Fruit fly (Drosophila melanogaster) whole organism, embryonic: ENCODE data around the gene lectin-21Cb.

Experiments
- ATbp ChIP-seq: fragments of 200-800 bp; sonication (Bioruptor generic); optimal IDR thresholded peaks from 2 replicates; lab custom pipeline; 2017; ENCODE audit warnings: missing biosample characterization, mild to moderate bottlenecking, missing genetic modification characterization, missing genetic modification reagents
- Atf6 ChIP-seq: fragments of 200-800 bp; sonication (Bioruptor generic); IDR thresholded peaks from 2 replicates; pipeline ENCODE4 v1.3.6; 2022; ENCODE audit warnings: missing biosample characterization, missing genetic modification characterization
- CG10654 ChIP-seq: fragments of 200-800 bp; sonication (Bioruptor generic); optimal IDR thresholded peaks from 2 replicates; lab custom pipeline; 2016; ENCODE audit warnings: missing biosample characterization, missing genetic modification characterization
- CG11247 ChIP-seq: fragments of 200-800 bp; sonication (Bioruptor generic); IDR thresholded peaks from 2 replicates; pipeline ENCODE4 v1.3.6; 2022; ENCODE audit warnings: missing biosample characterization, missing genetic modification characterization
- CG11696 ChIP-seq: fragments of 200-800 bp; sonication (Bioruptor generic); IDR thresholded peaks from 2 replicates; pipeline ENCODE4 v1.3.6; 2022; ENCODE audit warnings: missing biosample characterization, missing genetic modification characterization
- CG13296 ChIP-seq: fragments of 200-800 bp; sonication (Bioruptor generic); optimal IDR thresholded peaks from 3 replicates; lab custom pipeline; 2018; ENCODE audit warnings: missing biosample characterization, mild to moderate bottlenecking, missing genetic modification characterization
- CG14860 ChIP-seq: fragments of 200-800 bp; sonication (Bioruptor generic); IDR thresholded peaks from 3 replicates; pipeline ENCODE4 v1.3.6; 2022; ENCODE audit warnings: missing biosample characterization, missing genetic modification characterization; ENCODE audit not compliant: partially characterized antibody
- CG15601 ChIP-seq: fragments of 200-800 bp; sonication (Bioruptor generic); optimal IDR thresholded peaks from 3 replicates; lab custom pipeline; 2019; ENCODE audit warnings: missing biosample characterization, mild to moderate bottlenecking, missing genetic modification characterization, moderate library complexity
- CG16815 ChIP-seq: fragments of 200-800 bp; sonication (Bioruptor generic); optimal IDR thresholded peaks from 3 replicates; lab custom pipeline; 2017; ENCODE audit warnings: missing biosample characterization, mild to moderate bottlenecking, missing genetic modification characterization
- CG17829 ChIP-seq: fragments of 200-800 bp; optimal IDR thresholded peaks from 2 replicates; lab custom pipeline; 2019; ENCODE audit warnings: missing biosample characterization, mild to moderate bottlenecking, missing genetic modification characterization, moderate library complexity
- CG17912 ChIP-seq: fragments of 200-800 bp; sonication (Bioruptor generic); optimal IDR thresholded peaks from 2 replicates; lab custom pipeline; 2018; ENCODE audit warnings: missing biosample characterization, mild to moderate bottlenecking, missing genetic modification characterization
- CG2202 ChIP-seq: fragments of 200-800 bp; sonication (Bioruptor generic); optimal IDR thresholded peaks from 2 replicates; lab custom pipeline; 2018; ENCODE audit warnings: missing biosample characterization, mild to moderate bottlenecking, missing genetic modification characterization
- CG30431 ChIP-seq: fragments of 200-800 bp; sonication (Bioruptor generic); optimal IDR thresholded peaks from 2 replicates; lab custom pipeline; 2017; ENCODE audit warnings: missing biosample characterization, missing genetic modification characterization
- CG31365 ChIP-seq: fragments of 200-800 bp; sonication (Bioruptor generic); optimal IDR thresholded peaks from 2 replicates; lab custom pipeline; 2018; ENCODE audit warnings: missing biosample characterization, mild to moderate bottlenecking, missing genetic modification characterization
- CG32772 ChIP-seq: fragments of 200-800 bp; sonication (Bioruptor generic); IDR thresholded peaks from 2 replicates; pipeline ENCODE4 v1.3.6; 2022; ENCODE audit warnings: missing biosample characterization, missing genetic modification characterization
- CG34376 ChIP-seq: fragments of 200-800 bp; sonication (Bioruptor generic); optimal IDR thresholded peaks from 2 replicates; lab custom pipeline; 2018; ENCODE audit warnings: missing biosample characterization, mild to moderate bottlenecking, missing genetic modification characterization
- CG5953 ChIP-seq: fragments of 200-800 bp; sonication (Bioruptor generic); IDR thresholded peaks from 2 replicates; pipeline ENCODE4 v1.3.6; 2022; ENCODE audit warnings: missing biosample characterization, missing genetic modification characterization
- CG6689 ChIP-seq: fragments of 200-800 bp; sonication (Bioruptor generic); IDR thresholded peaks from 2 replicates; pipeline ENCODE4 v1.3.6; 2022; ENCODE audit warnings: missing biosample characterization, missing genetic modification characterization
- Dip2 ChIP-seq: fragments of 200-800 bp; sonication (Bioruptor generic); IDR thresholded peaks from 2 replicates; pipeline ENCODE4 v1.3.6; 2022; ENCODE audit warnings: missing biosample characterization, missing genetic modification characterization
- Ets97D ChIP-seq: fragments of 200-800 bp; sonication (Bioruptor generic); optimal IDR thresholded peaks from 3 replicates; lab custom pipeline; 2016; ENCODE audit warnings: missing biosample characterization, missing genetic modification characterization
- H15 ChIP-seq: fragments of 200-800 bp; sonication (Bioruptor generic); IDR thresholded peaks from 3 replicates; pipeline ENCODE4 v1.3.6; 2022; ENCODE audit warnings: missing biosample characterization, missing genetic modification characterization
- HLH54F ChIP-seq: fragments of 200-800 bp; sonication (Bioruptor generic); optimal IDR thresholded peaks from 3 replicates; lab custom pipeline; 2016; ENCODE audit warnings: missing biosample characterization, missing genetic modification characterization
- HLHmδ ChIP-seq: fragments of 200-800 bp; sonication (Bioruptor generic); optimal IDR thresholded peaks from 2 replicates; lab custom pipeline; 2018; ENCODE audit warnings: missing biosample characterization, mild to moderate bottlenecking, missing genetic modification characterization, moderate library complexity
- Hand ChIP-seq: fragments of 200-800 bp; sonication (Bioruptor generic); optimal IDR thresholded peaks from 2 replicates; lab custom pipeline; 2017; ENCODE audit warnings: mild to moderate bottlenecking, missing biosample characterization, missing genetic modification reagents, missing genetic modification characterization
- Jarid2 ChIP-seq: fragments of 200-800 bp; sonication (Bioruptor generic); optimal IDR thresholded peaks from 3 replicates; lab custom pipeline; 2017; ENCODE audit warnings: mild to moderate bottlenecking, missing biosample characterization, missing genetic modification reagents, missing genetic modification characterization
- Optix ChIP-seq: fragments of 200-800 bp; sonication (Bioruptor generic); IDR thresholded peaks from 3 replicates; pipeline ENCODE4 v1.3.6; 2022; ENCODE audit warnings: missing biosample characterization, missing genetic modification characterization
- Ssrp ChIP-seq: fragments of 200-800 bp; sonication (Bioruptor generic); optimal IDR thresholded peaks from 2 replicates; lab custom pipeline; 2018; ENCODE audit warnings: missing biosample characterization, mild to moderate bottlenecking, missing genetic modification characterization, moderate library complexity
- Trl ChIP-seq, 3 experiments: fragments of >200 bp in 2 of 3; fragments of 200-800 bp in 1 of 3; sonication (Bioruptor generic) in 1 of 3; optimal IDR thresholded peaks; 2 replicates in 1 of 3; 3 replicates in 2 of 3; lab custom pipeline; 2016 to 2017; ENCODE audit warnings: missing biosample characterization in 1 of 3, missing genetic modification characterization in 1 of 3
- Vsx1 ChIP-seq: fragments of 200-800 bp; sonication (Bioruptor generic); optimal IDR thresholded peaks from 2 replicates; lab custom pipeline; 2017; ENCODE audit warnings: missing biosample characterization, mild to moderate bottlenecking, missing genetic modification characterization, missing genetic modification reagents
- bsh ChIP-seq, 2 experiments: fragments of 200-800 bp; sonication (Bioruptor generic); optimal IDR thresholded peaks; 2 replicates each; lab custom pipeline; 2017 to 2018; ENCODE audit warnings: mild to moderate bottlenecking in 2 of 2, missing biosample characterization in 2 of 2, missing genetic modification characterization in 2 of 2, moderate library complexity in 1 of 2
- chif ChIP-seq, 2 experiments: fragments of 200-800 bp; sonication (Bioruptor generic); optimal IDR thresholded peaks; 3 replicates each; lab custom pipeline; 2016; ENCODE audit warnings: missing biosample characterization in 2 of 2, missing genetic modification characterization in 2 of 2
- dmrt11E ChIP-seq: fragments of 200-800 bp; sonication (Bioruptor generic); optimal IDR thresholded peaks from 3 replicates; lab custom pipeline; 2018; ENCODE audit warnings: missing biosample characterization, mild to moderate bottlenecking, missing genetic modification characterization, moderate library complexity
- exex ChIP-seq: fragments of 200-800 bp; sonication (Bioruptor generic); optimal IDR thresholded peaks from 4 replicates; lab custom pipeline; 2018; ENCODE audit warnings: missing biosample characterization, mild to moderate bottlenecking, missing genetic modification characterization, moderate library complexity
- hb ChIP-seq: fragments of 200-800 bp; sonication (Bioruptor generic); IDR thresholded peaks from 3 replicates; pipeline ENCODE4 v1.3.6; 2022; ENCODE audit warnings: missing biosample characterization, missing genetic modification characterization; ENCODE audit not compliant: partially characterized antibody
- jing ChIP-seq: fragments of 200-800 bp; sonication (Bioruptor generic); optimal IDR thresholded peaks from 2 replicates; lab custom pipeline; 2018; ENCODE audit warnings: missing biosample characterization, mild to moderate bottlenecking, missing genetic modification characterization
- ken ChIP-seq: fragments of 200-800 bp; sonication (Bioruptor generic); IDR thresholded peaks from 3 replicates; pipeline ENCODE4 v1.3.6; 2022; ENCODE audit warnings: missing biosample characterization, missing genetic modification characterization
- lola ChIP-seq, 3 experiments: fragments of >200 bp in 2 of 3; fragments of 200-800 bp in 1 of 3; sonication (Bioruptor generic) in 1 of 3; optimal IDR thresholded peaks; 2 replicates each; lab custom pipeline; 2017 to 2019; ENCODE audit warnings: missing biosample characterization in 3 of 3, missing genetic modification characterization in 3 of 3, mild to moderate bottlenecking in 1 of 3, moderate library complexity in 1 of 3
- lov ChIP-seq, 2 experiments: fragments of 200-800 bp in 1 of 2; fragments of >200 bp in 1 of 2; sonication (Bioruptor generic) in 1 of 2; IDR thresholded peaks in 1 of 2; optimal IDR thresholded peaks in 1 of 2; 2 replicates in 1 of 2; 3 replicates in 1 of 2; pipeline versions ENCODE4 v1.3.6 to Lab custom; 2017 to 2022; ENCODE audit warnings: missing biosample characterization in 1 of 2, missing genetic modification characterization in 1 of 2
- otp ChIP-seq: fragments of 200-800 bp; sonication (Bioruptor generic); IDR thresholded peaks from 3 replicates; pipeline ENCODE4, ENCODE4 v1.3.6; 2022; ENCODE audit warnings: missing biosample characterization, missing genetic modification characterization
- prd ChIP-seq, 3 experiments: fragments of >200 bp in 2 of 3; fragments of 200-800 bp in 1 of 3; sonication (Bioruptor generic) in 1 of 3; optimal IDR thresholded peaks in 2 of 3; IDR thresholded peaks in 1 of 3; 2 replicates in 2 of 3; 3 replicates in 1 of 3; pipeline versions ENCODE4 v1.3.6 to Lab custom; 2017 to 2022; ENCODE audit warnings: missing biosample characterization in 1 of 3, missing genetic modification characterization in 1 of 3
- ro ChIP-seq: fragments of 200-800 bp; sonication (Bioruptor generic); IDR thresholded peaks from 2 replicates; pipeline ENCODE4 v1.3.6; 2022; ENCODE audit warnings: missing biosample characterization, missing genetic modification characterization
- shn ChIP-seq: fragments of 200-800 bp; sonication (Bioruptor generic); optimal IDR thresholded peaks from 3 replicates; lab custom pipeline; 2016; ENCODE audit warnings: missing biosample characterization, missing genetic modification characterization
- slbo ChIP-seq: fragments of 200-800 bp; sonication (Bioruptor generic); IDR thresholded peaks from 2 replicates; pipeline ENCODE4 v1.3.6; 2022; ENCODE audit warnings: missing biosample characterization, missing genetic modification characterization
- so ChIP-seq: fragments of 200-800 bp; sonication (Bioruptor generic); IDR thresholded peaks from 3 replicates; pipeline ENCODE4 v1.3.6; 2022; ENCODE audit warnings: missing biosample characterization, missing genetic modification characterization
- stwl ChIP-seq: fragments of 200-800 bp; sonication (Bioruptor generic); optimal IDR thresholded peaks from 3 replicates; lab custom pipeline; 2018; ENCODE audit warnings: missing biosample characterization, mild to moderate bottlenecking, missing genetic modification characterization, moderate library complexity
- tio ChIP-seq: fragments of 200-800 bp; sonication (Bioruptor generic); optimal IDR thresholded peaks from 2 replicates; lab custom pipeline; 2017; ENCODE audit warnings: missing biosample characterization, missing genetic modification characterization, inconsistent platforms
- toy ChIP-seq: fragments of 200-800 bp; sonication (Bioruptor generic); IDR thresholded peaks from 2 replicates; pipeline ENCODE4 v1.3.6; 2022; ENCODE audit warnings: missing biosample characterization, missing genetic modification characterization
- trem ChIP-seq: fragments of 200-800 bp; optimal IDR thresholded peaks from 3 replicates; lab custom pipeline; 2019; ENCODE audit warnings: missing biosample characterization, mild to moderate bottlenecking, missing genetic modification characterization, moderate library complexity

lectin-21Cb gene

DNA sequence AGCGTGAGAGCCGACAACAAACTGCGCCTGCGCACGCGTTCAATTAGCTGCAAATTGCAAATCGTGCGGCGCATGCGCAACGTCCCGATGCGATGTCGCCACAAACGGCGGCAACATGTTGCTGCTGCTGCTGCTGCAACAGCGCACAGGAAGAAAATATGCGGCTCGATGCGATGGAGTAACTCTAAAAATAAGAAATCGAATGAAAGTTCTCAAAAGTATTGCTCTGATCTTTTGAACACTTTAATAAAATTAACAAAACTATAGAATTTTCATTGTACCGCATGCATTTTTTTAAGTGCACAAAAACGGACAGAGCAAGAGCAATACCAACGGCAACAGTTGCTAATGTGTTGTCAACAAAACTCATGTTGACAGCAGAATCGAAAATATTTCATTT is 14.8 kb downstream of the lectin-21Cb start (continued):
- TF ChIP-seq Trl (optimal IDR thresholded peaks at IDR 0.05; lab: Kevin White, UChicago) (no peak), Trl (GFP tag; optimal IDR thresholded peaks at IDR 0.05; lab: Kevin White, UChicago) (peak; percentile 13), CG34376 (GFP tag; lab: Kevin White, UChicago) (no peak), CG11696 (GFP tag; lab: Robert Waterston, UW) (no peak), Ssrp (tag; lab: Kevin White, UChicago) (peak; percentile 44), stwl (tag; lab: Kevin White, UChicago) (no peak), ATbp (GFP tag; lab: Kevin White, UChicago) (peak; percentile 29), CG15601 (peak; percentile 1), Atf6 (no peak), jing (GFP tag; lab: Kevin White, UChicago) (no peak), CG32772 (GFP tag; lab: Robert Waterston, UW) (peak; percentile 29; the same call in 1 of the 2 replicates), CG2202 (peak; percentile 39), shn (GFP tag; lab: Kevin White, UChicago) (peak; percentile 12), CG31365 (tag; lab: Kevin White, UChicago) (no peak), lola (GFP tag; optimal IDR thresholded peaks at IDR 0.05; lab: Kevin White, UChicago) (peak in 1 of 3 experiments; percentile 56), CG5953 (no peak), CG17829 (tag; lab: Kevin White, UChicago) (peak; percentile 63), CG16815 (GFP tag; lab: Kevin White, UChicago) (peak; percentile 67), CG10654 (GFP tag; lab: Kevin White, UChicago) (no peak), so (GFP tag; lab: Robert Waterston, UW) (0 out of 3 replicates have a peak, but pooled peaks have one; percentile 33), lov (optimal IDR thresholded peaks at IDR 0.05; lab: Kevin White, UChicago) (no peak), lov (GFP tag; IDR thresholded peaks at IDR 0.05; lab: Robert Waterston, UW) (0 out of 3 replicates have a peak, but pooled peaks have one; percentile 51), CG6689 (peak; percentile 42; the same call in 1 of the 2 replicates), HLHmδ (GFP tag; lab: Kevin White, UChicago) (no peak), Hand (GFP tag; lab: Kevin White, UChicago) (no peak), hb (no peak), Ets97D (no peak), CG14860 (GFP tag; lab: Robert Waterston, UW) (no peak), trem (tag; lab: Kevin White, UChicago) (peak; percentile 43), H15 (GFP tag; lab: Robert Waterston, UW) (0 out of 3 replicates have a peak, but pooled peaks have one; percentile 33), slbo (GFP tag; lab: Robert Waterston, UW) (no peak), dmrt11E (tag; lab: Kevin White, UChicago) (peak; percentile 77), CG17912 (GFP tag; lab: Kevin White, UChicago) (no peak), tio (peak; percentile 36), CG11247 (GFP tag; lab: Robert Waterston, UW) (no peak), CG13296 (GFP tag; lab: Kevin White, UChicago) (no peak), exex (tag; lab: Kevin White, UChicago) (no peak), prd (optimal IDR thresholded peaks at IDR 0.05; lab: Kevin White, UChicago) (no peak), prd (GFP tag; IDR thresholded peaks at IDR 0.05; lab: Robert Waterston, UW) (peak; percentile 89), Jarid2 (GFP tag; lab: Kevin White, UChicago) (no peak), bsh (GFP tag; optimal IDR thresholded peaks at IDR 0.05; lab: Kevin White, UChicago) (peak; percentile 60 to 64), toy (no peak), chif (GFP tag; optimal IDR thresholded peaks at IDR 0.05; lab: Kevin White, UChicago) (peak; percentile 25 to 58), Dip2 (GFP tag; lab: Robert Waterston, UW) (no peak), Vsx1 (GFP tag; lab: Kevin White, UChicago) (no peak), CG30431 (peak; percentile 43), ken (GFP tag; lab: Robert Waterston, UW) (0 out of 3 replicates have a peak, but pooled peaks have one; percentile 48), otp (GFP tag; lab: Robert Waterston, UW) (peak; percentile 65), Optix (GFP tag; lab: Robert Waterston, UW) (peak; percentile 56; the same call in 1 of the 3 replicates), HLH54F (GFP tag; lab: Kevin White, UChicago) (no peak), ro (GFP tag; lab: Robert Waterston, UW) (no peak)
